Fruit fly (Drosophila melanogaster) whole organism, embryonic: Measurements from ENCODE around the gene CG32806.

Experiments
- Atf6 ChIP-seq: fragments of 200-800 bp; sonication (Bioruptor generic); IDR thresholded peaks from 2 replicates; pipeline ENCODE4 v1.3.6; 2022; ENCODE audit warnings: missing biosample characterization, missing genetic modification characterization
- Bgb ChIP-seq: fragments of 200-800 bp; sonication (Bioruptor generic); IDR thresholded peaks from 2 replicates; pipeline ENCODE4 v1.3.6; 2022; ENCODE audit warnings: missing biosample characterization, missing genetic modification characterization; ENCODE audit not compliant: partially characterized antibody
- CG10321 ChIP-seq: fragments of 200-800 bp; sonication (Bioruptor generic); IDR thresholded peaks from 2 replicates; pipeline ENCODE4 v1.3.6; 2022; ENCODE audit warnings: missing biosample characterization, missing genetic modification characterization
- CG11723 ChIP-seq: fragments of 200-800 bp; sonication (Bioruptor generic); optimal IDR thresholded peaks from 2 replicates; lab custom pipeline; 2017; ENCODE audit warnings: missing biosample characterization, mild to moderate bottlenecking, missing genetic modification characterization
- CG12659 ChIP-seq: fragments of 200-800 bp; sonication (Bioruptor generic); optimal IDR thresholded peaks from 3 replicates; lab custom pipeline; 2017; ENCODE audit warnings: mild to moderate bottlenecking, missing biosample characterization, missing genetic modification reagents, missing genetic modification characterization
- CG12744 ChIP-seq: fragments of 200-800 bp; sonication (Bioruptor generic); optimal IDR thresholded peaks from 2 replicates; lab custom pipeline; 2016; ENCODE audit warnings: missing biosample characterization, missing genetic modification characterization
- CG14667 ChIP-seq: fragments of 200-800 bp; sonication (Bioruptor generic); IDR thresholded peaks from 2 replicates; pipeline ENCODE4 v1.3.6; 2022; ENCODE audit warnings: missing biosample characterization, missing genetic modification characterization
- CG14710 ChIP-seq: fragments of 200-800 bp; sonication (Bioruptor generic); optimal IDR thresholded peaks from 3 replicates; lab custom pipeline; 2019; ENCODE audit warnings: missing biosample characterization, mild to moderate bottlenecking, missing genetic modification characterization, moderate library complexity
- CG15479 ChIP-seq: fragments of 200-800 bp; sonication (Bioruptor generic); optimal IDR thresholded peaks from 3 replicates; lab custom pipeline; 2019; ENCODE audit warnings: missing biosample characterization, mild to moderate bottlenecking, missing genetic modification characterization, moderate library complexity
- CG17385 ChIP-seq: fragments of 200-800 bp; sonication (Bioruptor generic); optimal IDR thresholded peaks from 3 replicates; lab custom pipeline; 2018; ENCODE audit warnings: missing biosample characterization, mild to moderate bottlenecking, missing genetic modification characterization
- CG17612 ChIP-seq: fragments of 200-800 bp; sonication (Bioruptor generic); IDR thresholded peaks from 2 replicates; pipeline ENCODE4 v1.3.6; 2022; ENCODE audit warnings: missing biosample characterization, missing genetic modification characterization
- CG17829 ChIP-seq: fragments of 200-800 bp; optimal IDR thresholded peaks from 2 replicates; lab custom pipeline; 2019; ENCODE audit warnings: missing biosample characterization, mild to moderate bottlenecking, missing genetic modification characterization, moderate library complexity
- CG1832 ChIP-seq: fragments of 200-800 bp; sonication (Bioruptor generic); optimal IDR thresholded peaks from 2 replicates; lab custom pipeline; 2017; ENCODE audit warnings: missing biosample characterization, mild to moderate bottlenecking, missing genetic modification characterization, inconsistent platforms
- CG2199 ChIP-seq: fragments of 200-800 bp; sonication (Bioruptor generic); IDR thresholded peaks from 3 replicates; pipeline ENCODE4 v1.3.6; 2022; ENCODE audit warnings: missing biosample characterization, missing genetic modification characterization
- CG2712 ChIP-seq: fragments of 200-800 bp; optimal IDR thresholded peaks from 3 replicates; lab custom pipeline; 2019; ENCODE audit warnings: missing biosample characterization, mild to moderate bottlenecking, missing genetic modification characterization, moderate library complexity
- CG33213 ChIP-seq: fragments of 200-800 bp; sonication (Bioruptor generic); optimal IDR thresholded peaks from 3 replicates; lab custom pipeline; 2016; ENCODE audit warnings: missing biosample characterization, missing genetic modification characterization
- CG42726 ChIP-seq: fragments of 200-800 bp; sonication (Bioruptor generic); IDR thresholded peaks from 2 replicates; pipeline ENCODE4 v1.3.6; 2022; ENCODE audit warnings: missing biosample characterization, missing genetic modification characterization; ENCODE audit not compliant: partially characterized antibody
- CG4404 ChIP-seq: fragments of 200-800 bp; sonication (Bioruptor generic); IDR thresholded peaks from 2 replicates; pipeline ENCODE4 v1.3.6; 2022; ENCODE audit warnings: missing biosample characterization, missing genetic modification characterization
- CG4730 ChIP-seq: fragments of 200-800 bp; sonication (Bioruptor generic); IDR thresholded peaks from 2 replicates; pipeline ENCODE4 v1.3.6; 2022; ENCODE audit warnings: missing biosample characterization, missing genetic modification characterization
- CG7372 ChIP-seq: fragments of 200-800 bp; sonication (Bioruptor generic); IDR thresholded peaks from 2 replicates; pipeline ENCODE4 v1.3.6; 2022; ENCODE audit warnings: missing biosample characterization, missing genetic modification characterization
- CG8089 ChIP-seq: fragments of 200-800 bp; sonication (Bioruptor generic); optimal IDR thresholded peaks from 3 replicates; lab custom pipeline; 2016; ENCODE audit warnings: missing biosample characterization, missing genetic modification characterization
- CG9437 ChIP-seq: fragments of 200-800 bp; sonication (Bioruptor generic); optimal IDR thresholded peaks from 2 replicates; lab custom pipeline; 2018; ENCODE audit warnings: missing biosample characterization, mild to moderate bottlenecking, missing genetic modification characterization
- Dp ChIP-seq: fragments of 200-800 bp; sonication (Bioruptor generic); optimal IDR thresholded peaks from 2 replicates; lab custom pipeline; 2018; ENCODE audit warnings: missing biosample characterization, mild to moderate bottlenecking, missing genetic modification characterization, moderate library complexity
- ERR ChIP-seq: fragments of 200-800 bp; sonication (Bioruptor generic); optimal IDR thresholded peaks from 2 replicates; lab custom pipeline; 2016; ENCODE audit warnings: missing biosample characterization, missing genetic modification characterization
- Hr3 ChIP-seq: fragments of 200-800 bp; sonication (Bioruptor generic); optimal IDR thresholded peaks from 3 replicates; lab custom pipeline; 2016; ENCODE audit warnings: missing biosample characterization, missing genetic modification characterization
- Max ChIP-seq: fragments of 200-800 bp; sonication (Bioruptor generic); optimal IDR thresholded peaks from 2 replicates; lab custom pipeline; 2016; ENCODE audit warnings: missing biosample characterization, mild to moderate bottlenecking, missing genetic modification characterization
- Med ChIP-seq: fragments of 200-800 bp; sonication (Bioruptor generic); peaks from one replicate; lab custom pipeline; 2016; ENCODE audit warnings: missing biosample characterization, missing genetic modification characterization, mild to moderate bottlenecking, inconsistent platforms, moderate library complexity
- Neu2 ChIP-seq: fragments of 200-800 bp; sonication (Bioruptor generic); optimal IDR thresholded peaks from 3 replicates; lab custom pipeline; 2016; ENCODE audit warnings: missing biosample characterization, missing genetic modification characterization, borderline replicate concordance
- Nf-YB ChIP-seq: fragments of 200-800 bp; sonication (Bioruptor generic); optimal IDR thresholded peaks from 3 replicates; lab custom pipeline; 2019; ENCODE audit warnings: missing biosample characterization, mild to moderate bottlenecking, missing genetic modification characterization, moderate library complexity
- ap ChIP-seq: fragments of 200-800 bp; sonication (Bioruptor generic); IDR thresholded peaks from 2 replicates; pipeline ENCODE4 v1.3.6; 2022; ENCODE audit warnings: missing biosample characterization, missing genetic modification characterization
- bowl ChIP-seq: fragments of 200-800 bp; sonication (Bioruptor generic); IDR thresholded peaks from 2 replicates; pipeline ENCODE4 v1.3.6; 2022; ENCODE audit warnings: missing biosample characterization, missing genetic modification characterization
- crol ChIP-seq: fragments of 200-800 bp; sonication (Bioruptor generic); IDR thresholded peaks from 2 replicates; pipeline ENCODE4 v1.3.6; 2022; ENCODE audit warnings: missing biosample characterization, missing genetic modification characterization
- dimm ChIP-seq: fragments of 200-800 bp; sonication (Bioruptor generic); IDR thresholded peaks from 2 replicates; pipeline ENCODE4 v1.3.6; 2022; ENCODE audit warnings: missing biosample characterization, missing genetic modification characterization
- dmrt99B ChIP-seq: fragments of 200-800 bp; sonication (Bioruptor generic); optimal IDR thresholded peaks from 2 replicates; lab custom pipeline; 2018; ENCODE audit warnings: missing biosample characterization, mild to moderate bottlenecking, missing genetic modification characterization, moderate library complexity
- en ChIP-seq: fragments of 200-800 bp; sonication (Bioruptor generic); optimal IDR thresholded peaks from 2 replicates; lab custom pipeline; 2016; ENCODE audit warnings: missing biosample characterization, missing genetic modification characterization
- exex ChIP-seq: fragments of 200-800 bp; sonication (Bioruptor generic); optimal IDR thresholded peaks from 4 replicates; lab custom pipeline; 2018; ENCODE audit warnings: missing biosample characterization, mild to moderate bottlenecking, missing genetic modification characterization, moderate library complexity
- fru ChIP-seq: fragments of >200 bp; optimal IDR thresholded peaks from 2 replicates; lab custom pipeline; 2017
- gfzf ChIP-seq: fragments of 200-800 bp; sonication (Bioruptor generic); optimal IDR thresholded peaks from 2 replicates; lab custom pipeline; 2016; ENCODE audit warnings: missing biosample characterization, mild to moderate bottlenecking, missing genetic modification characterization, moderate library complexity
- gt ChIP-seq: fragments of 200-800 bp; sonication (Bioruptor generic); IDR thresholded peaks from 2 replicates; pipeline ENCODE4 v1.3.6; 2022; ENCODE audit warnings: missing biosample characterization, missing genetic modification characterization
- hb ChIP-seq: fragments of 200-800 bp; sonication (Bioruptor generic); IDR thresholded peaks from 3 replicates; pipeline ENCODE4 v1.3.6; 2022; ENCODE audit warnings: missing biosample characterization, missing genetic modification characterization; ENCODE audit not compliant: partially characterized antibody
- kay ChIP-seq: fragments of 200-800 bp; sonication (Bioruptor generic); optimal IDR thresholded peaks from 2 replicates; lab custom pipeline; 2016; ENCODE audit warnings: missing biosample characterization, missing genetic modification characterization
- nerfin-2 ChIP-seq: fragments of 200-800 bp; sonication (Bioruptor generic); IDR thresholded peaks from 2 replicates; pipeline ENCODE4 v1.3.6; 2022; ENCODE audit warnings: missing biosample characterization, missing genetic modification characterization; ENCODE audit not compliant: partially characterized antibody
- nom ChIP-seq: fragments of 200-800 bp; sonication (Bioruptor generic); optimal IDR thresholded peaks from 2 replicates; lab custom pipeline; 2017; ENCODE audit warnings: missing biosample characterization, missing genetic modification characterization, mild to moderate bottlenecking, moderate library complexity, missing genetic modification reagents
- onecut ChIP-seq: fragments of 200-800 bp; sonication (Bioruptor generic); IDR thresholded peaks from 2 replicates; pipeline ENCODE4 v1.3.6; 2022; ENCODE audit warnings: missing biosample characterization, missing genetic modification characterization
- slbo ChIP-seq: fragments of 200-800 bp; sonication (Bioruptor generic); IDR thresholded peaks from 2 replicates; pipeline ENCODE4 v1.3.6; 2022; ENCODE audit warnings: missing biosample characterization, missing genetic modification characterization
- so ChIP-seq: fragments of 200-800 bp; sonication (Bioruptor generic); IDR thresholded peaks from 3 replicates; pipeline ENCODE4 v1.3.6; 2022; ENCODE audit warnings: missing biosample characterization, missing genetic modification characterization
- sob ChIP-seq: fragments of 200-800 bp; sonication (Bioruptor generic); IDR thresholded peaks from 2 replicates; pipeline ENCODE4 v1.3.6; 2022; ENCODE audit warnings: missing biosample characterization, missing genetic modification characterization
- tx ChIP-seq: fragments of 200-800 bp; sonication (Bioruptor generic); optimal IDR thresholded peaks from 2 replicates; lab custom pipeline; 2016; ENCODE audit warnings: missing biosample characterization, missing genetic modification characterization
- vvl ChIP-seq: fragments of 200-800 bp; sonication (Bioruptor generic); IDR thresholded peaks from 2 replicates; pipeline ENCODE4 v1.3.6; 2022; ENCODE audit warnings: missing biosample characterization, missing genetic modification characterization

The CG32806 gene

dm6 chrX:1753938-1754566 is 35.3 kb upstream of the CG32806 start, which contains the start of gene Scgdelta (continued):
- no peak for TF ChIP-seq Max (GFP tag; lab: Kevin White, UChicago)
- TF ChIP-seq CG11723: no peak
- TF ChIP-seq Nf-YB (GFP tag; lab: Kevin White, UChicago): peak; percentile 41
- TF ChIP-seq dimm (GFP tag; lab: Robert Waterston, UW): no peak
- no peak for TF ChIP-seq CG8089
- no peak for TF ChIP-seq sob (GFP tag; lab: Robert Waterston, UW)
- TF ChIP-seq dmrt99B (tag; lab: Kevin White, UChicago): no peak
- no peak for TF ChIP-seq CG10321
- TF ChIP-seq Atf6 (GFP tag; lab: Robert Waterston, UW): no peak
- peak; percentile 55 for TF ChIP-seq Med
- no peak for TF ChIP-seq CG17612 (GFP tag; lab: Robert Waterston, UW)
- no peak for TF ChIP-seq bowl (GFP tag; lab: Robert Waterston, UW)
- TF ChIP-seq nom (GFP tag; lab: Kevin White, UChicago): no peak
- TF ChIP-seq Bgb (GFP tag; lab: Robert Waterston, UW): peak; percentile 21; the same call in 1 of the 2 replicates
- TF ChIP-seq CG2199 (GFP tag; lab: Robert Waterston, UW): no peak
- 0 out of 2 replicates have a peak, but pooled peaks have one; percentile 12 for TF ChIP-seq slbo
- no peak for TF ChIP-seq CG14667 (GFP tag; lab: Robert Waterston, UW)
- no peak for TF ChIP-seq exex (tag; lab: Kevin White, UChicago)
- no peak for TF ChIP-seq Hr3

dm6 chrX:1772626-1773025 is 16.7 kb upstream of the CG32806 start:
- TF ChIP-seq CG12659 (GFP tag; lab: Kevin White, UChicago) (peak; percentile 49), en (no peak), Neu2 (GFP tag; lab: Kevin White, UChicago) (no peak), slbo (no peak), ERR (GFP tag; lab: Kevin White, UChicago) (peak; percentile 20), nerfin-2 (GFP tag; lab: Robert Waterston, UW) (no peak), gt (no peak), CG9437 (GFP tag; lab: Kevin White, UChicago) (no peak), tx (GFP tag; lab: Kevin White, UChicago) (no peak), vvl (GFP tag; lab: Robert Waterston, UW) (0 out of 2 replicates have a peak, but pooled peaks have one; percentile 8), gfzf (GFP tag; lab: Kevin White, UChicago) (peak; percentile 72), CG2199 (GFP tag; lab: Robert Waterston, UW) (peak; percentile 40; the same call in 1 of the 3 replicates), CG33213 (GFP tag; lab: Kevin White, UChicago) (peak; percentile 66), hb (GFP tag; lab: Robert Waterston, UW) (no peak), crol (no peak), CG2712 (peak; percentile 18), CG14710 (peak; percentile 26), CG42726 (0 out of 2 replicates have a peak, but pooled peaks have one; percentile 35), Med (peak; percentile 82), CG12744 (GFP tag; lab: Kevin White, UChicago) (no peak), so (GFP tag; lab: Robert Waterston, UW) (no peak), CG17385 (GFP tag; lab: Kevin White, UChicago) (no peak), fru (lab: Kevin White, UChicago) (no peak), CG7372 (GFP tag; lab: Robert Waterston, UW) (no peak), Bgb (GFP tag; lab: Robert Waterston, UW) (peak; percentile 66; the same call in 1 of the 2 replicates), CG15479 (GFP tag; lab: Kevin White, UChicago) (no peak), Dp (peak; percentile 30), CG1832 (no peak), ap (no peak), CG17829 (peak; percentile 33), CG4730 (GFP tag; lab: Robert Waterston, UW) (no peak), CG4404 (GFP tag; lab: Robert Waterston, UW) (no peak), kay (GFP tag; lab: Kevin White, UChicago) (peak; percentile 16), onecut (GFP tag; lab: Robert Waterston, UW) (0 out of 2 replicates have a peak, but pooled peaks have one; percentile 17)
